Fruit fly (Drosophila melanogaster) whole organism, embryonic: ENCODE measurements around the gene Tpr2.

ENCODE experiments used
- Adf1 ChIP-seq: fragments of 200-800 bp; sonication (Bioruptor generic); IDR thresholded peaks from 2 replicates; pipeline ENCODE4 v1.3.6; 2022; ENCODE audit warnings: missing biosample characterization, missing genetic modification characterization
- Asciz ChIP-seq: fragments of 200-800 bp; sonication (Bioruptor generic); optimal IDR thresholded peaks from 2 replicates; lab custom pipeline; 2017; ENCODE audit warnings: missing biosample characterization, mild to moderate bottlenecking, missing genetic modification characterization, missing genetic modification reagents
- Atf6 ChIP-seq: fragments of 200-800 bp; sonication (Bioruptor generic); IDR thresholded peaks from 2 replicates; pipeline ENCODE4 v1.3.6; 2022; ENCODE audit warnings: missing biosample characterization, missing genetic modification characterization
- Blimp-1 ChIP-seq: fragments of 200-800 bp; sonication (Bioruptor generic); optimal IDR thresholded peaks from 3 replicates; lab custom pipeline; 2018; ENCODE audit warnings: missing biosample characterization, missing genetic modification characterization, mild to moderate bottlenecking, moderate library complexity, missing genetic modification reagents
- CG10267 ChIP-seq: fragments of 200-800 bp; sonication (Bioruptor generic); optimal IDR thresholded peaks from 2 replicates; lab custom pipeline; 2018; ENCODE audit warnings: missing biosample characterization, mild to moderate bottlenecking, missing genetic modification characterization, moderate library complexity
- CG12299 ChIP-seq: fragments of 200-800 bp; sonication (Bioruptor generic); optimal IDR thresholded peaks from 2 replicates; lab custom pipeline; 2018; ENCODE audit warnings: missing biosample characterization, mild to moderate bottlenecking, missing genetic modification characterization
- CG13296 ChIP-seq: fragments of 200-800 bp; sonication (Bioruptor generic); optimal IDR thresholded peaks from 3 replicates; lab custom pipeline; 2018; ENCODE audit warnings: missing biosample characterization, mild to moderate bottlenecking, missing genetic modification characterization
- CG14014 ChIP-seq: fragments of 200-800 bp; sonication (Bioruptor generic); IDR thresholded peaks from 2 replicates; pipeline ENCODE4 v1.3.6; 2022; ENCODE audit warnings: missing biosample characterization, missing genetic modification characterization
- CG14441 ChIP-seq: fragments of 200-800 bp; sonication (Bioruptor generic); IDR thresholded peaks from 2 replicates; pipeline ENCODE4 v1.3.6; 2022; ENCODE audit warnings: missing biosample characterization, missing genetic modification characterization
- CG17359 ChIP-seq: fragments of 200-800 bp; sonication (Bioruptor generic); optimal IDR thresholded peaks from 3 replicates; lab custom pipeline; 2018; ENCODE audit warnings: missing biosample characterization, mild to moderate bottlenecking, missing genetic modification characterization, moderate library complexity
- CG17361 ChIP-seq: fragments of 200-800 bp; sonication (Bioruptor generic); IDR thresholded peaks from 3 replicates; pipeline ENCODE4 v1.3.6; 2022; ENCODE audit warnings: missing biosample characterization, missing genetic modification characterization
- CG18599 ChIP-seq: fragments of 200-800 bp; sonication (Bioruptor generic); optimal IDR thresholded peaks from 3 replicates; lab custom pipeline; 2017; ENCODE audit warnings: missing biosample characterization, missing genetic modification characterization, mild to moderate bottlenecking, moderate library complexity, missing genetic modification reagents
- CG18619 ChIP-seq: fragments of 200-800 bp; sonication (Bioruptor generic); optimal IDR thresholded peaks from 3 replicates; lab custom pipeline; 2017; ENCODE audit warnings: missing biosample characterization, mild to moderate bottlenecking, missing genetic modification characterization
- CG2199 ChIP-seq: fragments of 200-800 bp; sonication (Bioruptor generic); IDR thresholded peaks from 3 replicates; pipeline ENCODE4 v1.3.6; 2022; ENCODE audit warnings: missing biosample characterization, missing genetic modification characterization
- CG2678 ChIP-seq: fragments of 200-800 bp; sonication (Bioruptor generic); optimal IDR thresholded peaks from 3 replicates; lab custom pipeline; 2019; ENCODE audit warnings: missing biosample characterization, mild to moderate bottlenecking, missing genetic modification characterization, moderate library complexity
- CG2875 ChIP-seq: fragments of 200-800 bp; sonication (Bioruptor generic); optimal IDR thresholded peaks from 2 replicates; lab custom pipeline; 2017; ENCODE audit warnings: missing biosample characterization, mild to moderate bottlenecking, missing genetic modification characterization, missing genetic modification reagents
- CG32772 ChIP-seq: fragments of 200-800 bp; sonication (Bioruptor generic); IDR thresholded peaks from 2 replicates; pipeline ENCODE4 v1.3.6; 2022; ENCODE audit warnings: missing biosample characterization, missing genetic modification characterization
- CG43689 ChIP-seq: fragments of 200-800 bp; sonication (Bioruptor generic); IDR thresholded peaks from 2 replicates; pipeline ENCODE4 v1.3.6; 2022; ENCODE audit warnings: missing biosample characterization, missing genetic modification characterization
- Drgx ChIP-seq: fragments of 200-800 bp; sonication (Bioruptor generic); IDR thresholded peaks from 2 replicates; pipeline ENCODE4 v1.3.6; 2022; ENCODE audit warnings: missing biosample characterization, missing genetic modification characterization
- HHEX ChIP-seq: fragments of 200-800 bp; sonication (Bioruptor generic); optimal IDR thresholded peaks from 3 replicates; lab custom pipeline; 2017; ENCODE audit warnings: missing biosample characterization, mild to moderate bottlenecking, missing genetic modification characterization, missing genetic modification reagents
- HLH3B ChIP-seq: fragments of 200-800 bp; sonication (Bioruptor generic); IDR thresholded peaks from 2 replicates; pipeline ENCODE4 v1.3.6; 2022; ENCODE audit warnings: missing biosample characterization, missing genetic modification characterization
- Opbp ChIP-seq: fragments of 200-800 bp; sonication (Bioruptor generic); IDR thresholded peaks from 3 replicates; pipeline ENCODE4 v1.3.6; 2022; ENCODE audit warnings: missing biosample characterization, missing genetic modification characterization; ENCODE audit not compliant: partially characterized antibody
- Sox102F ChIP-seq: fragments of 200-800 bp; sonication (Bioruptor generic); optimal IDR thresholded peaks from 2 replicates; lab custom pipeline; 2018; ENCODE audit warnings: missing biosample characterization, mild to moderate bottlenecking, missing genetic modification characterization, moderate library complexity
- Spps ChIP-seq: fragments of 200-800 bp; sonication (Bioruptor generic); optimal IDR thresholded peaks from 2 replicates; lab custom pipeline; 2018; ENCODE audit warnings: missing biosample characterization, mild to moderate bottlenecking, missing genetic modification characterization
- Stat92E ChIP-seq, 3 experiments: fragments of >200 bp in 2 of 3; fragments of 200-800 bp in 1 of 3; sonication (Bioruptor generic) in 1 of 3; optimal IDR thresholded peaks; 2 replicates each; lab custom pipeline; 2017 to 2019; ENCODE audit warnings: missing biosample characterization in 3 of 3, missing genetic modification characterization in 3 of 3, mild to moderate bottlenecking in 1 of 3, moderate library complexity in 1 of 3
- abd-A ChIP-seq: fragments of 200-800 bp; sonication (Bioruptor generic); optimal IDR thresholded peaks from 3 replicates; lab custom pipeline; 2019; ENCODE audit warnings: missing biosample characterization, mild to moderate bottlenecking, missing genetic modification characterization, moderate library complexity
- ap ChIP-seq: fragments of 200-800 bp; sonication (Bioruptor generic); IDR thresholded peaks from 2 replicates; pipeline ENCODE4 v1.3.6; 2022; ENCODE audit warnings: missing biosample characterization, missing genetic modification characterization
- cad ChIP-seq: fragments of >200 bp; optimal IDR thresholded peaks from 2 replicates; lab custom pipeline; 2017; ENCODE audit warnings: missing biosample characterization, missing genetic modification characterization
- cg ChIP-seq: fragments of 200-800 bp; sonication (Bioruptor generic); optimal IDR thresholded peaks from 3 replicates; lab custom pipeline; 2019; ENCODE audit warnings: missing biosample characterization, mild to moderate bottlenecking, missing genetic modification characterization, moderate library complexity
- chinmo ChIP-seq: fragments of 200-800 bp; sonication (Bioruptor generic); IDR thresholded peaks from 4 replicates; pipeline ENCODE4 v1.3.6; 2022; ENCODE audit warnings: missing biosample characterization, missing genetic modification characterization; ENCODE audit not compliant: partially characterized antibody
- crc ChIP-seq: fragments of 200-800 bp; sonication (Bioruptor generic); optimal IDR thresholded peaks from 2 replicates; lab custom pipeline; 2016; ENCODE audit warnings: missing biosample characterization, missing genetic modification characterization
- dmrt99B ChIP-seq: fragments of 200-800 bp; sonication (Bioruptor generic); optimal IDR thresholded peaks from 2 replicates; lab custom pipeline; 2018; ENCODE audit warnings: missing biosample characterization, mild to moderate bottlenecking, missing genetic modification characterization, moderate library complexity
- ewg ChIP-seq: fragments of 200-800 bp; sonication (Bioruptor generic); optimal IDR thresholded peaks from 3 replicates; lab custom pipeline; 2017; ENCODE audit warnings: mild to moderate bottlenecking, missing biosample characterization, missing genetic modification reagents, missing genetic modification characterization
- exex ChIP-seq: fragments of 200-800 bp; sonication (Bioruptor generic); optimal IDR thresholded peaks from 4 replicates; lab custom pipeline; 2018; ENCODE audit warnings: missing biosample characterization, mild to moderate bottlenecking, missing genetic modification characterization, moderate library complexity
- gem ChIP-seq: fragments of 200-800 bp; sonication (Bioruptor generic); optimal IDR thresholded peaks from 2 replicates; lab custom pipeline; 2019; ENCODE audit warnings: missing biosample characterization, mild to moderate bottlenecking, missing genetic modification characterization, moderate library complexity
- gro ChIP-seq: fragments of 200-800 bp; sonication (Bioruptor generic); optimal IDR thresholded peaks from 2 replicates; lab custom pipeline; 2016; ENCODE audit warnings: missing biosample characterization, missing genetic modification characterization
- jing ChIP-seq: fragments of 200-800 bp; sonication (Bioruptor generic); optimal IDR thresholded peaks from 2 replicates; lab custom pipeline; 2018; ENCODE audit warnings: missing biosample characterization, mild to moderate bottlenecking, missing genetic modification characterization
- kay ChIP-seq: fragments of 200-800 bp; sonication (Bioruptor generic); optimal IDR thresholded peaks from 2 replicates; lab custom pipeline; 2016; ENCODE audit warnings: missing biosample characterization, missing genetic modification characterization
- ken ChIP-seq: fragments of 200-800 bp; sonication (Bioruptor generic); IDR thresholded peaks from 3 replicates; pipeline ENCODE4 v1.3.6; 2022; ENCODE audit warnings: missing biosample characterization, missing genetic modification characterization
- lab ChIP-seq: fragments of 200-800 bp; sonication (Bioruptor generic); optimal IDR thresholded peaks from 3 replicates; lab custom pipeline; 2017; ENCODE audit warnings: missing biosample characterization, missing genetic modification characterization, mild to moderate bottlenecking, moderate library complexity, missing genetic modification reagents
- nmo ChIP-seq: fragments of 200-800 bp; sonication (Bioruptor generic); optimal IDR thresholded peaks from 2 replicates; lab custom pipeline; 2018; ENCODE audit warnings: missing biosample characterization, mild to moderate bottlenecking, missing genetic modification characterization, moderate library complexity
- prd ChIP-seq, 3 experiments: fragments of >200 bp in 2 of 3; fragments of 200-800 bp in 1 of 3; sonication (Bioruptor generic) in 1 of 3; optimal IDR thresholded peaks in 2 of 3; IDR thresholded peaks in 1 of 3; 2 replicates in 2 of 3; 3 replicates in 1 of 3; pipeline versions ENCODE4 v1.3.6 to Lab custom; 2017 to 2022; ENCODE audit warnings: missing biosample characterization in 1 of 3, missing genetic modification characterization in 1 of 3
- sd ChIP-seq: fragments of 200-800 bp; sonication (Bioruptor generic); optimal IDR thresholded peaks from 3 replicates; lab custom pipeline; 2018; ENCODE audit warnings: missing biosample characterization, mild to moderate bottlenecking, missing genetic modification characterization, moderate library complexity
- sens ChIP-seq: fragments of 200-800 bp; sonication (Bioruptor generic); peaks from one replicate; lab custom pipeline; 2016; ENCODE audit warnings: missing biosample characterization, missing genetic modification characterization
- sob ChIP-seq: fragments of 200-800 bp; sonication (Bioruptor generic); IDR thresholded peaks from 2 replicates; pipeline ENCODE4 v1.3.6; 2022; ENCODE audit warnings: missing biosample characterization, missing genetic modification characterization
- trem ChIP-seq: fragments of 200-800 bp; optimal IDR thresholded peaks from 3 replicates; lab custom pipeline; 2019; ENCODE audit warnings: missing biosample characterization, mild to moderate bottlenecking, missing genetic modification characterization, moderate library complexity

The Tpr2 gene

dm6 chr2L:16530414-16530771 lies 39.1 kb downstream of the Tpr2 start (continued):
- no peak for TF ChIP-seq CG43689 (GFP tag; lab: Robert Waterston, UW)

- peak; percentile 13 for TF ChIP-seq ewg (GFP tag; lab: Kevin White, UChicago)
- TF ChIP-seq CG18599 (GFP tag; lab: Kevin White, UChicago) = peak; percentile 20
- peak; percentile 2 for TF ChIP-seq HHEX (GFP tag; lab: Kevin White, UChicago)
- no peak for TF ChIP-seq cad
- no peak for TF ChIP-seq jing
- 0 out of 2 replicates have a peak, but pooled peaks have one; percentile 3 for TF ChIP-seq ap (GFP tag; lab: Robert Waterston, UW)
- TF ChIP-seq sens (GFP tag; lab: Kevin White, UChicago) = peak; percentile 89
- TF ChIP-seq chinmo = 0 out of 4 replicates have a peak, but pooled peaks have one; percentile 50
- peak; percentile 19 for TF ChIP-seq Sox102F (GFP tag; lab: Kevin White, UChicago)
- no peak for TF ChIP-seq prd (optimal IDR thresholded peaks at IDR 0.05; lab: Kevin White, UChicago)
- TF ChIP-seq prd (GFP tag; IDR thresholded peaks at IDR 0.05; lab: Robert Waterston, UW) = no peak
- TF ChIP-seq crc (GFP tag; lab: Kevin White, UChicago) = peak; percentile 10
- peak; percentile 39 for TF ChIP-seq CG32772
- TF ChIP-seq CG2678 (tag; lab: Kevin White, UChicago) = peak; percentile 29
- peak; percentile 40 for TF ChIP-seq kay (GFP tag; lab: Kevin White, UChicago)
- TF ChIP-seq gem (tag; lab: Kevin White, UChicago) = peak; percentile 1
- TF ChIP-seq Spps (tag; lab: Kevin White, UChicago) = no peak
- TF ChIP-seq CG18619 (GFP tag; lab: Kevin White, UChicago) = peak; percentile 20
- peak; percentile 58 for TF ChIP-seq Drgx (GFP tag; lab: Robert Waterston, UW)
- TF ChIP-seq gro = peak; percentile 27
- no peak for TF ChIP-seq nmo (GFP tag; lab: Kevin White, UChicago)
- TF ChIP-seq sob (GFP tag; lab: Robert Waterston, UW) = peak; percentile 18; the same call in 1 of the 2 replicates
- TF ChIP-seq Blimp-1 (GFP tag; lab: Kevin White, UChicago) = peak; percentile 4
- peak; percentile 13 for TF ChIP-seq Asciz (GFP tag; lab: Kevin White, UChicago)
- TF ChIP-seq sd = peak; percentile 24
- 0 out of 2 replicates have a peak, but pooled peaks have one; percentile 10 for TF ChIP-seq Adf1 (GFP tag; lab: Robert Waterston, UW)
- TF ChIP-seq trem (tag; lab: Kevin White, UChicago) = no peak
- TF ChIP-seq Atf6 = peak; percentile 27; the same call in 1 of the 2 replicates
- peak; percentile 36 for TF ChIP-seq lab (GFP tag; lab: Kevin White, UChicago)
- TF ChIP-seq abd-A (tag; lab: Kevin White, UChicago) = peak; percentile 11
- TF ChIP-seq Stat92E (GFP tag; optimal IDR thresholded peaks at IDR 0.05; lab: Kevin White, UChicago) = peak in 1 of 3 experiments; percentile 24
- TF ChIP-seq CG14441 (GFP tag; lab: Robert Waterston, UW) = peak; percentile 35; the same call in 1 of the 2 replicates
- peak; percentile 28 for TF ChIP-seq CG13296 (GFP tag; lab: Kevin White, UChicago)
- peak; percentile 48 for TF ChIP-seq cg
- TF ChIP-seq Opbp (GFP tag; lab: Robert Waterston, UW) = no peak
- peak; percentile 28 for TF ChIP-seq exex (tag; lab: Kevin White, UChicago)
- peak; percentile 18 for TF ChIP-seq CG2875 (GFP tag; lab: Kevin White, UChicago)
- TF ChIP-seq CG10267 (tag; lab: Kevin White, UChicago) = no peak
- TF ChIP-seq dmrt99B (tag; lab: Kevin White, UChicago) = peak; percentile 25
- peak; percentile 26; the same call in 1 of the 2 replicates for TF ChIP-seq CG14014 (GFP tag; lab: Robert Waterston, UW)
- peak; percentile 55; the same call in 2 of the 3 replicates for TF ChIP-seq CG2199 (GFP tag; lab: Robert Waterston, UW)
- TF ChIP-seq ken = 0 out of 3 replicates have a peak, but pooled peaks have one; percentile 27
- TF ChIP-seq HLH3B (GFP tag; lab: Robert Waterston, UW) = peak; percentile 34; the same call in 1 of the 2 replicates
- 0 out of 3 replicates have a peak, but pooled peaks have one; percentile 10 for TF ChIP-seq CG17361
- TF ChIP-seq CG17359 (tag; lab: Kevin White, UChicago) = peak; percentile 3
- TF ChIP-seq CG12299 (tag; lab: Kevin White, UChicago) = peak; percentile 34
Observed at dm6 chr2L:16530809-16531208, 39.5 kb downstream of the Tpr2 start.
